Worm (Caenorhabditis elegans): ENCODE measurements around the gene EEED8.14.

DNA sequence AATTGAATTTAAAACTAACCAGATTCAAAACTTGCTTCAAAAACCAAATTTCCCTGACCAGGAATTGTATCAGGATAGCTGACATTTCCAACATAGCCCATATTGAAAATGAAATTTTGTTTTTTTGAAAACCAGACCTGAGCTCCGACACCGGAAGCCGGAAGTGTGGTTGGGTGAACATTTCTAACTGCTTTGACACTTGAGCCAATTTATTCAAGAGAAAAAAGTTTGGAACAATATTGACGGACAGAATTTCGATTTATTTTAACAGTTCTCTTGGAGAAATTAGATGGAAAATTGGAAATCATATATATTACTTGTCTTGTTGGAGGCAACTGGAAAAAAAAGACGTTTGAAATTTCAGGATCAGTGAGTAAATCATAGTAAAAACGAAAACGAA lies 26.6 kb downstream of the EEED8.14 start, which contains the start of gene ccpp-6:
- no peak for TF ChIP-seq nhr-237 (tag; optimal IDR thresholded peaks at IDR 0.05)
- no peak for TF ChIP-seq elt-1 (tag; optimal IDR thresholded peaks at IDR 0.05; ENCODE audit: borderline replicate concordance, insufficient read depth)
- TF ChIP-seq lin-13 (tag; optimal IDR thresholded peaks at IDR 0.05) = no peak
- TF ChIP-seq unc-39 (tag; optimal IDR thresholded peaks at IDR 0.05) = no peak
- no peak for TF ChIP-seq unc-62 (GFP tag; optimal IDR thresholded peaks at IDR 0.05)

Data from whole organism, mixed stage, embryonic.